Fruit fly (Drosophila melanogaster) whole organism, embryonic: Measurements from ENCODE around the gene CG6294.

Source experiments
- Abd-B ChIP-seq: fragments of 200-800 bp; sonication (Bioruptor generic); optimal IDR thresholded peaks from 2 replicates; lab custom pipeline; 2018; ENCODE audit warnings: missing biosample characterization, mild to moderate bottlenecking, missing genetic modification characterization, moderate library complexity
- Aef1 ChIP-seq: fragments of 200-800 bp; sonication (Bioruptor generic); IDR thresholded peaks from 3 replicates; pipeline ENCODE4 v1.3.6; 2022; ENCODE audit warnings: missing biosample characterization, missing genetic modification characterization
- B-H2 ChIP-seq: fragments of 200-800 bp; sonication (Bioruptor generic); optimal IDR thresholded peaks from 2 replicates; lab custom pipeline; 2018; ENCODE audit warnings: missing biosample characterization, mild to moderate bottlenecking, missing genetic modification characterization
- BEAF-32 ChIP-seq: fragments of 200-800 bp; sonication (Bioruptor generic); optimal IDR thresholded peaks from 3 replicates; lab custom pipeline; 2017; ENCODE audit warnings: missing biosample characterization, missing genetic modification characterization, mild to moderate bottlenecking, moderate library complexity, missing genetic modification reagents
- CG10209 ChIP-seq: fragments of 200-800 bp; sonication (Bioruptor generic); optimal IDR thresholded peaks from 3 replicates; lab custom pipeline; 2017; ENCODE audit warnings: missing biosample characterization, mild to moderate bottlenecking, missing genetic modification characterization, missing genetic modification reagents
- CG10543 ChIP-seq: fragments of 200-800 bp; sonication (Bioruptor generic); optimal IDR thresholded peaks from 3 replicates; lab custom pipeline; 2017; ENCODE audit warnings: missing biosample characterization, mild to moderate bottlenecking, missing genetic modification characterization, moderate library complexity
- CG13894 ChIP-seq: fragments of 200-800 bp; sonication (Bioruptor generic); optimal IDR thresholded peaks from 3 replicates; lab custom pipeline; 2018; ENCODE audit warnings: missing biosample characterization, mild to moderate bottlenecking, missing genetic modification characterization, moderate library complexity
- CG1647 ChIP-seq: fragments of 200-800 bp; sonication (Bioruptor generic); optimal IDR thresholded peaks from 3 replicates; lab custom pipeline; 2016; ENCODE audit warnings: missing biosample characterization, missing genetic modification characterization
- CG16815 ChIP-seq: fragments of 200-800 bp; sonication (Bioruptor generic); optimal IDR thresholded peaks from 3 replicates; lab custom pipeline; 2017; ENCODE audit warnings: missing biosample characterization, mild to moderate bottlenecking, missing genetic modification characterization
- CG17829 ChIP-seq: fragments of 200-800 bp; optimal IDR thresholded peaks from 2 replicates; lab custom pipeline; 2019; ENCODE audit warnings: missing biosample characterization, mild to moderate bottlenecking, missing genetic modification characterization, moderate library complexity
- CG18262 ChIP-seq: fragments of 200-800 bp; optimal IDR thresholded peaks from 3 replicates; lab custom pipeline; 2019; ENCODE audit warnings: missing biosample characterization, mild to moderate bottlenecking, missing genetic modification characterization, moderate library complexity
- CG3065 ChIP-seq: fragments of 200-800 bp; sonication (Bioruptor generic); optimal IDR thresholded peaks from 2 replicates; lab custom pipeline; 2016; ENCODE audit warnings: missing biosample characterization, missing genetic modification characterization
- CG31224 ChIP-seq: fragments of 200-800 bp; sonication (Bioruptor generic); IDR thresholded peaks from 2 replicates; pipeline ENCODE4 v1.3.6; 2022; ENCODE audit warnings: missing biosample characterization, missing genetic modification characterization
- CG31365 ChIP-seq: fragments of 200-800 bp; sonication (Bioruptor generic); optimal IDR thresholded peaks from 2 replicates; lab custom pipeline; 2018; ENCODE audit warnings: missing biosample characterization, mild to moderate bottlenecking, missing genetic modification characterization
- CG4360 ChIP-seq: fragments of 200-800 bp; sonication (Bioruptor generic); IDR thresholded peaks from 2 replicates; pipeline ENCODE4 v1.3.6; 2022; ENCODE audit warnings: missing biosample characterization, missing genetic modification characterization
- CG4707 ChIP-seq: fragments of 200-800 bp; sonication (Bioruptor generic); optimal IDR thresholded peaks from 2 replicates; lab custom pipeline; 2018; ENCODE audit warnings: missing biosample characterization, mild to moderate bottlenecking, missing genetic modification characterization, moderate library complexity
- CG6689 ChIP-seq: fragments of 200-800 bp; sonication (Bioruptor generic); IDR thresholded peaks from 2 replicates; pipeline ENCODE4 v1.3.6; 2022; ENCODE audit warnings: missing biosample characterization, missing genetic modification characterization
- CG6791 ChIP-seq: fragments of 200-800 bp; sonication (Bioruptor generic); IDR thresholded peaks from 3 replicates; pipeline ENCODE4 v1.3.6; 2022; ENCODE audit warnings: missing biosample characterization, missing genetic modification characterization; ENCODE audit not compliant: partially characterized antibody
- Dbx ChIP-seq: fragments of 200-800 bp; sonication (Bioruptor generic); IDR thresholded peaks from 3 replicates; pipeline ENCODE4 v1.3.6; 2022; ENCODE audit warnings: missing biosample characterization, missing genetic modification characterization
- Doc3 ChIP-seq: fragments of 200-800 bp; sonication (Bioruptor generic); IDR thresholded peaks from 3 replicates; pipeline ENCODE4 v1.3.6; 2022; ENCODE audit warnings: missing biosample characterization, missing genetic modification characterization; ENCODE audit not compliant: partially characterized antibody
- Dref ChIP-seq: fragments of 200-800 bp; sonication (Bioruptor generic); IDR thresholded peaks from 2 replicates; pipeline ENCODE4 v1.3.6; 2022; ENCODE audit warnings: missing biosample characterization, missing genetic modification characterization
- Fer1 ChIP-seq: fragments of 200-800 bp; sonication (Bioruptor generic); optimal IDR thresholded peaks from 2 replicates; lab custom pipeline; 2017; ENCODE audit warnings: missing biosample characterization, mild to moderate bottlenecking, missing genetic modification characterization
- HLH3B ChIP-seq: fragments of 200-800 bp; sonication (Bioruptor generic); IDR thresholded peaks from 2 replicates; pipeline ENCODE4 v1.3.6; 2022; ENCODE audit warnings: missing biosample characterization, missing genetic modification characterization
- Hr39 ChIP-seq: fragments of >200 bp; optimal IDR thresholded peaks from 2 replicates; lab custom pipeline; 2017
- Hr78 ChIP-seq, 2 experiments: fragments of 200-800 bp in 1 of 2; fragments of >200 bp in 1 of 2; sonication (Bioruptor generic) in 1 of 2; optimal IDR thresholded peaks; 2 replicates each; lab custom pipeline; 2017 to 2019; ENCODE audit warnings: missing biosample characterization in 2 of 2, missing genetic modification characterization in 2 of 2, mild to moderate bottlenecking in 1 of 2, moderate library complexity in 1 of 2
- Lhr ChIP-seq: fragments of 200-800 bp; sonication (Bioruptor generic); optimal IDR thresholded peaks from 3 replicates; lab custom pipeline; 2017; ENCODE audit warnings: mild to moderate bottlenecking, missing biosample characterization, missing genetic modification reagents, missing genetic modification characterization
- Med ChIP-seq: fragments of 200-800 bp; sonication (Bioruptor generic); peaks from one replicate; lab custom pipeline; 2016; ENCODE audit warnings: missing biosample characterization, missing genetic modification characterization, mild to moderate bottlenecking, inconsistent platforms, moderate library complexity
- Meics ChIP-seq: fragments of 200-800 bp; sonication (Bioruptor generic); optimal IDR thresholded peaks from 2 replicates; lab custom pipeline; 2017; ENCODE audit warnings: missing biosample characterization, mild to moderate bottlenecking, missing genetic modification characterization
- Nf-YB ChIP-seq: fragments of 200-800 bp; sonication (Bioruptor generic); optimal IDR thresholded peaks from 3 replicates; lab custom pipeline; 2019; ENCODE audit warnings: missing biosample characterization, mild to moderate bottlenecking, missing genetic modification characterization, moderate library complexity
- Nf-YC ChIP-seq: fragments of 200-800 bp; optimal IDR thresholded peaks from 3 replicates; lab custom pipeline; 2019; ENCODE audit warnings: missing biosample characterization, mild to moderate bottlenecking, missing genetic modification characterization, moderate library complexity
- Scr ChIP-seq: fragments of 200-800 bp; sonication (Bioruptor generic); IDR thresholded peaks from 2 replicates; pipeline ENCODE4 v1.3.6; 2022; ENCODE audit warnings: missing biosample characterization, missing genetic modification characterization; ENCODE audit not compliant: partially characterized antibody
- bigmax ChIP-seq: fragments of 200-800 bp; sonication (Bioruptor generic); optimal IDR thresholded peaks from 2 replicates; lab custom pipeline; 2018; ENCODE audit warnings: missing biosample characterization, mild to moderate bottlenecking, missing genetic modification characterization
- cg ChIP-seq: fragments of 200-800 bp; sonication (Bioruptor generic); optimal IDR thresholded peaks from 3 replicates; lab custom pipeline; 2019; ENCODE audit warnings: missing biosample characterization, mild to moderate bottlenecking, missing genetic modification characterization, moderate library complexity
- chinmo ChIP-seq: fragments of 200-800 bp; sonication (Bioruptor generic); IDR thresholded peaks from 4 replicates; pipeline ENCODE4 v1.3.6; 2022; ENCODE audit warnings: missing biosample characterization, missing genetic modification characterization; ENCODE audit not compliant: partially characterized antibody
- ci ChIP-seq: fragments of 200-800 bp; sonication (Bioruptor generic); IDR thresholded peaks from 3 replicates; pipeline ENCODE4 v1.3.6; 2022; ENCODE audit warnings: missing biosample characterization, missing genetic modification characterization
- crp ChIP-seq, 2 experiments: fragments of 200-800 bp; sonication (Bioruptor generic); optimal IDR thresholded peaks; 2 replicates in 1 of 2; 3 replicates in 1 of 2; lab custom pipeline; 2017; ENCODE audit warnings: missing biosample characterization in 2 of 2, missing genetic modification characterization in 2 of 2, mild to moderate bottlenecking in 1 of 2, moderate library complexity in 1 of 2
- disco-r ChIP-seq: fragments of 200-800 bp; sonication (Bioruptor generic); optimal IDR thresholded peaks from 2 replicates; lab custom pipeline; 2016; ENCODE audit warnings: missing biosample characterization, missing genetic modification characterization
- dmrt11E ChIP-seq: fragments of 200-800 bp; sonication (Bioruptor generic); optimal IDR thresholded peaks from 3 replicates; lab custom pipeline; 2018; ENCODE audit warnings: missing biosample characterization, mild to moderate bottlenecking, missing genetic modification characterization, moderate library complexity
- exex ChIP-seq: fragments of 200-800 bp; sonication (Bioruptor generic); optimal IDR thresholded peaks from 4 replicates; lab custom pipeline; 2018; ENCODE audit warnings: missing biosample characterization, mild to moderate bottlenecking, missing genetic modification characterization, moderate library complexity
- fd96Cb ChIP-seq: fragments of 200-800 bp; sonication (Bioruptor generic); optimal IDR thresholded peaks from 2 replicates; lab custom pipeline; 2018; ENCODE audit warnings: missing biosample characterization, mild to moderate bottlenecking, missing genetic modification characterization, moderate library complexity
- jumu ChIP-seq: fragments of 200-800 bp; sonication (Bioruptor generic); optimal IDR thresholded peaks from 3 replicates; lab custom pipeline; 2016; ENCODE audit warnings: missing biosample characterization, missing genetic modification characterization
- mld ChIP-seq: fragments of 200-800 bp; sonication (Bioruptor generic); IDR thresholded peaks from 3 replicates; pipeline ENCODE4 v1.3.6; 2022; ENCODE audit warnings: missing biosample characterization, missing genetic modification characterization; ENCODE audit not compliant: partially characterized antibody
- nom ChIP-seq: fragments of 200-800 bp; sonication (Bioruptor generic); optimal IDR thresholded peaks from 2 replicates; lab custom pipeline; 2017; ENCODE audit warnings: missing biosample characterization, missing genetic modification characterization, mild to moderate bottlenecking, moderate library complexity, missing genetic modification reagents
- p53 ChIP-seq: fragments of 200-800 bp; sonication (Bioruptor generic); optimal IDR thresholded peaks from 2 replicates; lab custom pipeline; 2016; ENCODE audit warnings: missing biosample characterization, missing genetic modification characterization
- phol ChIP-seq: fragments of 200-800 bp; sonication (Bioruptor generic); optimal IDR thresholded peaks from 3 replicates; lab custom pipeline; 2018; ENCODE audit warnings: missing biosample characterization, mild to moderate bottlenecking, missing genetic modification characterization, moderate library complexity
- ranshi ChIP-seq: fragments of 200-800 bp; sonication (Bioruptor generic); IDR thresholded peaks from 2 replicates; pipeline ENCODE4 v1.3.6; 2022; ENCODE audit warnings: missing biosample characterization, missing genetic modification characterization
- sens ChIP-seq: fragments of 200-800 bp; sonication (Bioruptor generic); peaks from one replicate; lab custom pipeline; 2016; ENCODE audit warnings: missing biosample characterization, missing genetic modification characterization
- sna ChIP-seq: fragments of 200-800 bp; sonication (Bioruptor generic); IDR thresholded peaks from 2 replicates; pipeline ENCODE4 v1.3.6; 2022; ENCODE audit warnings: missing biosample characterization, missing genetic modification characterization; ENCODE audit not compliant: partially characterized antibody
- so ChIP-seq: fragments of 200-800 bp; sonication (Bioruptor generic); IDR thresholded peaks from 3 replicates; pipeline ENCODE4 v1.3.6; 2022; ENCODE audit warnings: missing biosample characterization, missing genetic modification characterization
- sr ChIP-seq: fragments of 200-800 bp; sonication (Bioruptor generic); IDR thresholded peaks from 3 replicates; pipeline ENCODE4 v1.3.6; 2022; ENCODE audit warnings: missing biosample characterization, missing genetic modification characterization

The CG6294 gene

DNA sequence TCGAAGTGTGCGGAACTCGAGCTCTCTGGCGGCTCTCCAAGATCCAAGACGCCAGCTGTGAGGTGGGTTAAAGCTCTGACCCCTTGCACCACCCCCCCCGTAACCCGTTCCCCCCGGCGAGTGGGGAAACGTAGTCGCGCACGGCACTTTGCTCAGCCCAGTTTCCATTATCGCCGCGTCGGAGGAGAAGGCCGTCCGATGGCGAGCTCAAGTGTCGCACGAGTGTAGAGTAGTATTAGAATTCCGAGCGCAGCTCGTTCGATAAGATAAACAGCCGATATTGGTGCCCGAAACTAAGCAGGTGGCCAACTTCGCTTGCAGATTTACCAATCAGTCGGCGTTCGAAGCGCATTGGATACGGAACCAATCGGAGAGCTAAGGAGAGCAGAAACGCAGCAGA is 2.9 kb downstream of the CG6294 start (continued):
- TF ChIP-seq Doc3 (GFP tag; lab: Robert Waterston, UW) (0 out of 3 replicates have a peak, but pooled peaks have one; percentile 19), CG6689 (GFP tag; lab: Robert Waterston, UW) (no peak), chinmo (GFP tag; lab: Robert Waterston, UW) (peak; percentile 94), B-H2 (GFP tag; lab: Kevin White, UChicago) (no peak), phol (tag; lab: Kevin White, UChicago) (no peak), CG6791 (GFP tag; lab: Robert Waterston, UW) (no peak), p53 (GFP tag; lab: Kevin White, UChicago) (no peak), CG10209 (no peak), CG13894 (peak; percentile 42), ci (GFP tag; lab: Robert Waterston, UW) (0 out of 3 replicates have a peak, but pooled peaks have one; percentile 34), Aef1 (GFP tag; lab: Robert Waterston, UW) (no peak), exex (tag; lab: Kevin White, UChicago) (peak; percentile 44), CG18262 (no peak), Hr78 (GFP tag; optimal IDR thresholded peaks at IDR 0.05; lab: Kevin White, UChicago) (peak in 1 of 2 experiments; percentile 98), CG17829 (tag; lab: Kevin White, UChicago) (no peak), dmrt11E (tag; lab: Kevin White, UChicago) (no peak), disco-r (GFP tag; lab: Kevin White, UChicago) (no peak), sens (GFP tag; lab: Kevin White, UChicago) (no peak), CG4707 (no peak), CG10543 (GFP tag; lab: Kevin White, UChicago) (peak; percentile 89), nom (GFP tag; lab: Kevin White, UChicago) (peak; percentile 1), BEAF-32 (GFP tag; lab: Kevin White, UChicago) (no peak), cg (GFP tag; lab: Kevin White, UChicago) (peak; percentile 33), Nf-YB (no peak), Nf-YC (tag; lab: Kevin White, UChicago) (peak; percentile 35), Lhr (GFP tag; lab: Kevin White, UChicago) (no peak), CG3065 (GFP tag; lab: Kevin White, UChicago) (no peak), mld (GFP tag; lab: Robert Waterston, UW) (no peak), Abd-B (GFP tag; lab: Kevin White, UChicago) (no peak), Fer1 (GFP tag; lab: Kevin White, UChicago) (peak; percentile 7), sr (0 out of 3 replicates have a peak, but pooled peaks have one; percentile 5), HLH3B (GFP tag; lab: Robert Waterston, UW) (peak; percentile 17; the same call in 1 of the 2 replicates), so (GFP tag; lab: Robert Waterston, UW) (no peak), Med (peak; percentile 71), Hr39 (lab: Kevin White, UChicago) (no peak), Meics (no peak)
- TF ChIP-seq, all 482 proteins: peak for 31

DNA sequence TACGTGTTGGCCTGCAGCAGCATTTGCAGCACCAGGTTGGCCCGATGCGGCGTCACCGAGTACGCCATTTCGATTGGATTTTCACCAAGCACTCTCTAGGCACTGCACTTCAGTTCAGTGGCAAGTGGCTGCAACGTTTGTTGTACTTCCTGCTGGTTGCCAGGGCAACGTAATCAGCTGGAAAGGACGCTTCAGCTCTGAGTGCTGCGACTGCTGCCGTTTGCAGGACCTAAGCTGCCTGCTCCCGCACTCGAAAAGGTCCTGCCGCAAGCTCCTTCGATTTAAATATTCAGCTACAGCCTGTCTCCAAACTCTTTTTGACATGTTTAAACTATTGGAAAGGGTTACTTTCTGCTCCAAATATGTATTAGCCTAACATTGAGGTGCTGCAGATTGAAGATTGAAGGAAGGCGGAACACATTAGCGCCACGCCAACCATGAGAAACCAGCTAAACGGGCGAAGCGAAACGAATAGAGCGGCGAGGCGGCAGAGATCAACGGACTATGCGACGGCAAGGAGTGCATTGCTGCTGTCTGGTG is 5.0 kb downstream of the CG6294 start, which contains the start of the genes CG15642 and CG15641:
TSS of gene CG15642 (minus strand) at position 356 of the 540 bp plus-strand sequence.
TSS of gene CG15641 (plus strand) at position 490 of the 540 bp plus-strand sequence.
- TF ChIP-seq CG31224 (GFP tag; lab: Robert Waterston, UW) (no peak), ranshi (GFP tag; lab: Robert Waterston, UW) (no peak), CG31365 (tag; lab: Kevin White, UChicago) (no peak), crp (GFP tag; optimal IDR thresholded peaks at IDR 0.05; lab: Kevin White, UChicago) (peak in 1 of 2 experiments; percentile 68), Nf-YB (no peak), Scr (GFP tag; lab: Robert Waterston, UW) (no peak), CG4360 (GFP tag; lab: Robert Waterston, UW) (no peak), CG16815 (GFP tag; lab: Kevin White, UChicago) (no peak), CG1647 (GFP tag; lab: Kevin White, UChicago) (no peak), B-H2 (GFP tag; lab: Kevin White, UChicago) (no peak), jumu (no peak), Dbx (GFP tag; lab: Robert Waterston, UW) (no peak), fd96Cb (tag; lab: Kevin White, UChicago) (no peak), Dref (GFP tag; lab: Robert Waterston, UW) (peak; percentile 46), bigmax (GFP tag; lab: Kevin White, UChicago) (no peak), sna (GFP tag; lab: Robert Waterston, UW) (no peak)
